Fruit fly (Drosophila melanogaster) whole organism, embryonic: Measurements from ENCODE around the gene CG32631.

Source experiments
- BtbVII ChIP-seq: fragments of 200-800 bp; sonication (Bioruptor generic); optimal IDR thresholded peaks from 3 replicates; lab custom pipeline; 2017; ENCODE audit warnings: missing biosample characterization, mild to moderate bottlenecking, missing genetic modification characterization
- Bteb2 ChIP-seq: fragments of 200-800 bp; sonication (Bioruptor generic); optimal IDR thresholded peaks from 2 replicates; lab custom pipeline; 2016; ENCODE audit warnings: missing biosample characterization, missing genetic modification characterization
- CG10654 ChIP-seq: fragments of 200-800 bp; sonication (Bioruptor generic); optimal IDR thresholded peaks from 2 replicates; lab custom pipeline; 2016; ENCODE audit warnings: missing biosample characterization, missing genetic modification characterization
- CG11247 ChIP-seq: fragments of 200-800 bp; sonication (Bioruptor generic); IDR thresholded peaks from 2 replicates; pipeline ENCODE4 v1.3.6; 2022; ENCODE audit warnings: missing biosample characterization, missing genetic modification characterization
- CG11723 ChIP-seq: fragments of 200-800 bp; sonication (Bioruptor generic); optimal IDR thresholded peaks from 2 replicates; lab custom pipeline; 2017; ENCODE audit warnings: missing biosample characterization, mild to moderate bottlenecking, missing genetic modification characterization
- CG13775 ChIP-seq: fragments of 200-800 bp; sonication (Bioruptor generic); optimal IDR thresholded peaks from 3 replicates; lab custom pipeline; 2017; ENCODE audit warnings: missing biosample characterization, mild to moderate bottlenecking, missing genetic modification characterization
- CG14965 ChIP-seq: fragments of 200-800 bp; sonication (Bioruptor generic); optimal IDR thresholded peaks from 2 replicates; lab custom pipeline; 2016; ENCODE audit warnings: missing biosample characterization, missing genetic modification characterization, borderline replicate concordance
- CG15269 ChIP-seq: fragments of 200-800 bp; sonication (Bioruptor generic); optimal IDR thresholded peaks from 2 replicates; lab custom pipeline; 2018; ENCODE audit warnings: missing biosample characterization, mild to moderate bottlenecking, missing genetic modification characterization, moderate library complexity
- CG15514 ChIP-seq: fragments of 200-800 bp; sonication (Bioruptor generic); optimal IDR thresholded peaks from 3 replicates; lab custom pipeline; 2017; ENCODE audit warnings: missing biosample characterization, missing genetic modification characterization, mild to moderate bottlenecking, moderate library complexity, missing genetic modification reagents
- CG15601 ChIP-seq: fragments of 200-800 bp; sonication (Bioruptor generic); optimal IDR thresholded peaks from 3 replicates; lab custom pipeline; 2019; ENCODE audit warnings: missing biosample characterization, mild to moderate bottlenecking, missing genetic modification characterization, moderate library complexity
- CG1602 ChIP-seq: fragments of 200-800 bp; sonication (Bioruptor generic); optimal IDR thresholded peaks from 3 replicates; lab custom pipeline; 2016; ENCODE audit warnings: missing biosample characterization, missing genetic modification characterization
- CG17612 ChIP-seq: fragments of 200-800 bp; sonication (Bioruptor generic); IDR thresholded peaks from 2 replicates; pipeline ENCODE4 v1.3.6; 2022; ENCODE audit warnings: missing biosample characterization, missing genetic modification characterization
- CG2712 ChIP-seq: fragments of 200-800 bp; optimal IDR thresholded peaks from 3 replicates; lab custom pipeline; 2019; ENCODE audit warnings: missing biosample characterization, mild to moderate bottlenecking, missing genetic modification characterization, moderate library complexity
- CG2875 ChIP-seq: fragments of 200-800 bp; sonication (Bioruptor generic); optimal IDR thresholded peaks from 2 replicates; lab custom pipeline; 2017; ENCODE audit warnings: missing biosample characterization, mild to moderate bottlenecking, missing genetic modification characterization, missing genetic modification reagents
- CG2889 ChIP-seq: fragments of 200-800 bp; sonication (Bioruptor generic); IDR thresholded peaks from 3 replicates; pipeline ENCODE4 v1.3.6; 2022; ENCODE audit warnings: missing biosample characterization, missing genetic modification characterization
- CG3281 ChIP-seq: fragments of 200-800 bp; sonication (Bioruptor generic); optimal IDR thresholded peaks from 3 replicates; lab custom pipeline; 2017; ENCODE audit warnings: missing biosample characterization, mild to moderate bottlenecking, missing genetic modification characterization
- CG3995 ChIP-seq: fragments of 200-800 bp; sonication (Bioruptor generic); optimal IDR thresholded peaks from 3 replicates; lab custom pipeline; 2016; ENCODE audit warnings: missing biosample characterization, missing genetic modification characterization
- CG4282 ChIP-seq: fragments of 200-800 bp; sonication (Bioruptor generic); optimal IDR thresholded peaks from 2 replicates; lab custom pipeline; 2016; ENCODE audit warnings: missing biosample characterization, missing genetic modification characterization
- CG4730 ChIP-seq: fragments of 200-800 bp; sonication (Bioruptor generic); IDR thresholded peaks from 2 replicates; pipeline ENCODE4 v1.3.6; 2022; ENCODE audit warnings: missing biosample characterization, missing genetic modification characterization
- CG6254 ChIP-seq: fragments of 200-800 bp; sonication (Bioruptor generic); optimal IDR thresholded peaks from 3 replicates; lab custom pipeline; 2017; ENCODE audit warnings: mild to moderate bottlenecking, missing biosample characterization, missing genetic modification reagents, missing genetic modification characterization
- CG6654 ChIP-seq: fragments of 200-800 bp; sonication (Bioruptor generic); optimal IDR thresholded peaks from 2 replicates; lab custom pipeline; 2017; ENCODE audit warnings: missing biosample characterization, mild to moderate bottlenecking, missing genetic modification characterization
- CG7786 ChIP-seq: fragments of 200-800 bp; sonication (Bioruptor generic); optimal IDR thresholded peaks from 2 replicates; lab custom pipeline; 2016; ENCODE audit warnings: missing biosample characterization, missing genetic modification characterization
- CG7839 ChIP-seq: fragments of 200-800 bp; sonication (Bioruptor generic); optimal IDR thresholded peaks from 3 replicates; lab custom pipeline; 2018; ENCODE audit warnings: missing biosample characterization, mild to moderate bottlenecking, missing genetic modification characterization, moderate library complexity
- CG9817 ChIP-seq: fragments of 200-800 bp; sonication (Bioruptor generic); optimal IDR thresholded peaks from 2 replicates; lab custom pipeline; 2018; ENCODE audit warnings: missing biosample characterization, mild to moderate bottlenecking, missing genetic modification characterization, moderate library complexity
- Dbx ChIP-seq: fragments of 200-800 bp; sonication (Bioruptor generic); IDR thresholded peaks from 3 replicates; pipeline ENCODE4 v1.3.6; 2022; ENCODE audit warnings: missing biosample characterization, missing genetic modification characterization
- Dip2 ChIP-seq: fragments of 200-800 bp; sonication (Bioruptor generic); IDR thresholded peaks from 2 replicates; pipeline ENCODE4 v1.3.6; 2022; ENCODE audit warnings: missing biosample characterization, missing genetic modification characterization
- Doc3 ChIP-seq: fragments of 200-800 bp; sonication (Bioruptor generic); IDR thresholded peaks from 3 replicates; pipeline ENCODE4 v1.3.6; 2022; ENCODE audit warnings: missing biosample characterization, missing genetic modification characterization; ENCODE audit not compliant: partially characterized antibody
- Dp ChIP-seq: fragments of 200-800 bp; sonication (Bioruptor generic); optimal IDR thresholded peaks from 2 replicates; lab custom pipeline; 2018; ENCODE audit warnings: missing biosample characterization, mild to moderate bottlenecking, missing genetic modification characterization, moderate library complexity
- Ets97D ChIP-seq: fragments of 200-800 bp; sonication (Bioruptor generic); optimal IDR thresholded peaks from 3 replicates; lab custom pipeline; 2016; ENCODE audit warnings: missing biosample characterization, missing genetic modification characterization
- Jarid2 ChIP-seq: fragments of 200-800 bp; sonication (Bioruptor generic); optimal IDR thresholded peaks from 3 replicates; lab custom pipeline; 2017; ENCODE audit warnings: mild to moderate bottlenecking, missing biosample characterization, missing genetic modification reagents, missing genetic modification characterization
- Myb ChIP-seq: fragments of 200-800 bp; sonication (Bioruptor generic); optimal IDR thresholded peaks from 2 replicates; lab custom pipeline; 2016; ENCODE audit warnings: missing biosample characterization, missing genetic modification characterization
- Oli ChIP-seq: fragments of 200-800 bp; sonication (Bioruptor generic); optimal IDR thresholded peaks from 2 replicates; lab custom pipeline; 2018; ENCODE audit warnings: missing biosample characterization, mild to moderate bottlenecking, missing genetic modification characterization, moderate library complexity
- Sox100B ChIP-seq: fragments of 200-800 bp; sonication (Bioruptor generic); optimal IDR thresholded peaks from 3 replicates; lab custom pipeline; 2018; ENCODE audit warnings: missing biosample characterization, mild to moderate bottlenecking, missing genetic modification characterization
- Ssrp ChIP-seq: fragments of 200-800 bp; sonication (Bioruptor generic); optimal IDR thresholded peaks from 2 replicates; lab custom pipeline; 2018; ENCODE audit warnings: missing biosample characterization, mild to moderate bottlenecking, missing genetic modification characterization, moderate library complexity
- amos ChIP-seq: fragments of 200-800 bp; sonication (Bioruptor generic); IDR thresholded peaks from 2 replicates; pipeline ENCODE4 v1.3.6; 2022; ENCODE audit warnings: missing biosample characterization, missing genetic modification characterization; ENCODE audit not compliant: partially characterized antibody
- aop ChIP-seq: fragments of 200-800 bp; sonication (Bioruptor generic); IDR thresholded peaks from 2 replicates; pipeline ENCODE4 v1.3.6; 2022; ENCODE audit warnings: missing biosample characterization, missing genetic modification characterization
- bigmax ChIP-seq: fragments of 200-800 bp; sonication (Bioruptor generic); optimal IDR thresholded peaks from 2 replicates; lab custom pipeline; 2018; ENCODE audit warnings: missing biosample characterization, mild to moderate bottlenecking, missing genetic modification characterization
- bsh ChIP-seq, 2 experiments: fragments of 200-800 bp; sonication (Bioruptor generic); optimal IDR thresholded peaks; 2 replicates each; lab custom pipeline; 2017 to 2018; ENCODE audit warnings: mild to moderate bottlenecking in 2 of 2, missing biosample characterization in 2 of 2, missing genetic modification characterization in 2 of 2, moderate library complexity in 1 of 2
- gce ChIP-seq: fragments of 200-800 bp; sonication (Bioruptor generic); IDR thresholded peaks from 3 replicates; pipeline ENCODE4 v1.3.6; 2022; ENCODE audit warnings: missing biosample characterization, missing genetic modification characterization
- gcm ChIP-seq: fragments of 200-800 bp; sonication (Bioruptor generic); optimal IDR thresholded peaks from 2 replicates; lab custom pipeline; 2019; ENCODE audit warnings: missing biosample characterization, mild to moderate bottlenecking, missing genetic modification characterization, moderate library complexity
- gem ChIP-seq: fragments of 200-800 bp; sonication (Bioruptor generic); optimal IDR thresholded peaks from 2 replicates; lab custom pipeline; 2019; ENCODE audit warnings: missing biosample characterization, mild to moderate bottlenecking, missing genetic modification characterization, moderate library complexity
- jumu ChIP-seq: fragments of 200-800 bp; sonication (Bioruptor generic); optimal IDR thresholded peaks from 3 replicates; lab custom pipeline; 2016; ENCODE audit warnings: missing biosample characterization, missing genetic modification characterization
- lab ChIP-seq: fragments of 200-800 bp; sonication (Bioruptor generic); optimal IDR thresholded peaks from 3 replicates; lab custom pipeline; 2017; ENCODE audit warnings: missing biosample characterization, missing genetic modification characterization, mild to moderate bottlenecking, moderate library complexity, missing genetic modification reagents
- odd ChIP-seq: fragments of 200-800 bp; sonication (Bioruptor generic); optimal IDR thresholded peaks from 2 replicates; lab custom pipeline; 2017; ENCODE audit warnings: missing biosample characterization, mild to moderate bottlenecking, missing genetic modification characterization
- org-1 ChIP-seq: fragments of 200-800 bp; sonication (Bioruptor generic); optimal IDR thresholded peaks from 2 replicates; lab custom pipeline; 2017; ENCODE audit warnings: missing biosample characterization, missing genetic modification characterization
- pum ChIP-seq: fragments of 200-800 bp; sonication (Bioruptor generic); optimal IDR thresholded peaks from 2 replicates; lab custom pipeline; 2016; ENCODE audit warnings: missing biosample characterization, missing genetic modification characterization
- ro ChIP-seq: fragments of 200-800 bp; sonication (Bioruptor generic); IDR thresholded peaks from 2 replicates; pipeline ENCODE4 v1.3.6; 2022; ENCODE audit warnings: missing biosample characterization, missing genetic modification characterization
- slp2 ChIP-seq: fragments of 200-800 bp; sonication (Bioruptor generic); optimal IDR thresholded peaks from 2 replicates; lab custom pipeline; 2016; ENCODE audit warnings: missing biosample characterization, missing genetic modification characterization
- stc ChIP-seq: fragments of 200-800 bp; sonication (Bioruptor generic); IDR thresholded peaks from 2 replicates; pipeline ENCODE4 v1.3.6; 2022; ENCODE audit warnings: missing biosample characterization, missing genetic modification characterization
- wek ChIP-seq: fragments of 200-800 bp; sonication (Bioruptor generic); optimal IDR thresholded peaks from 3 replicates; lab custom pipeline; 2018; ENCODE audit warnings: missing biosample characterization, mild to moderate bottlenecking, missing genetic modification characterization, moderate library complexity

CG32631 gene

DNA sequence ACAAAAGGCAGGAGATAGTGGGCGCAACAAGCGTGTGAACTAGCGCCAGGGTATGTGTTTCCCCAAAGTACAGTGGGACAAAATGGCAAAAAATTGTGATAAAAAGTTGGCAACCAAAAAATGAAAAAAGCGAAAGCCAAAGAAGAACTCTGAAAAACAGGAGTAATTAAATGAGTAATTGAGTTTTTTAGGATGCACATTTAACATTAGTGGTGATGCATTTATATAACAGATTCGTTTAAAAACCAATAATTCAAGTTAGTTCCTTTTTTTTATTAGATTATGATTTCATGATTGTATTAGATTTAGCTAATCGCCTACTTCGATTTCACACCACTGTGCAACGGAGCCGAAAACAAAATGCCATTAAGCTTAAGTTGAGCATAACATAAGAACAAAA lies 16.1 kb downstream of the CG32631 start (continued):
- peak; percentile 51 for TF ChIP-seq CG6654
- peak; percentile 20 for TF ChIP-seq CG13775 (GFP tag; lab: Kevin White, UChicago)
- no peak for TF ChIP-seq Ets97D (GFP tag; lab: Kevin White, UChicago)
- peak; percentile 31 for TF ChIP-seq CG7786 (GFP tag; lab: Kevin White, UChicago)
- TF ChIP-seq Dp (GFP tag; lab: Kevin White, UChicago) = no peak
- peak; percentile 42 for TF ChIP-seq pum (GFP tag; lab: Kevin White, UChicago)
- no peak for TF ChIP-seq CG17612 (GFP tag; lab: Robert Waterston, UW)
- no peak for TF ChIP-seq Dip2 (GFP tag; lab: Robert Waterston, UW)
- TF ChIP-seq Bteb2 (GFP tag; lab: Kevin White, UChicago) = peak; percentile 42
- TF ChIP-seq CG15269 (tag; lab: Kevin White, UChicago) = peak; percentile 63
- TF ChIP-seq Sox100B (GFP tag; lab: Kevin White, UChicago) = peak; percentile 58
- TF ChIP-seq CG4730 (GFP tag; lab: Robert Waterston, UW) = peak; percentile 35; the same call in 1 of the 2 replicates
- TF ChIP-seq CG9817 (tag; lab: Kevin White, UChicago) = peak; percentile 10
- no peak for TF ChIP-seq wek (GFP tag; lab: Kevin White, UChicago)
- TF ChIP-seq amos (GFP tag; lab: Robert Waterston, UW) = no peak
- TF ChIP-seq CG3995 (GFP tag; lab: Kevin White, UChicago) = no peak
- TF ChIP-seq lab = peak; percentile 58
- TF ChIP-seq Ssrp (tag; lab: Kevin White, UChicago) = peak; percentile 68
- TF ChIP-seq CG2712 = peak; percentile 71
- peak; percentile 58 for TF ChIP-seq CG3281 (GFP tag; lab: Kevin White, UChicago)
- TF ChIP-seq bigmax (GFP tag; lab: Kevin White, UChicago) = no peak
- peak; percentile 54 for TF ChIP-seq CG2875 (GFP tag; lab: Kevin White, UChicago)
- peak; percentile 1 for TF ChIP-seq odd (GFP tag; lab: Kevin White, UChicago)
- peak; percentile 17 for TF ChIP-seq CG15601
- TF ChIP-seq CG4282 (GFP tag; lab: Kevin White, UChicago) = no peak
- TF ChIP-seq stc (GFP tag; lab: Robert Waterston, UW) = 0 out of 2 replicates have a peak, but pooled peaks have one; percentile 31
- TF ChIP-seq Doc3 (GFP tag; lab: Robert Waterston, UW) = no peak
- peak; percentile 58 for TF ChIP-seq org-1 (GFP tag; lab: Kevin White, UChicago)
- no peak for TF ChIP-seq CG14965 (GFP tag; lab: Kevin White, UChicago)
- TF ChIP-seq CG11723 (GFP tag; lab: Kevin White, UChicago) = peak; percentile 9
- peak; percentile 7 for TF ChIP-seq Jarid2 (GFP tag; lab: Kevin White, UChicago)
- peak; percentile 77 for TF ChIP-seq Oli (tag; lab: Kevin White, UChicago)
- peak; percentile 73 for TF ChIP-seq CG7839 (tag; lab: Kevin White, UChicago)
- 0 out of 3 replicates have a peak, but pooled peaks have one; percentile 9 for TF ChIP-seq CG2889 (GFP tag; lab: Robert Waterston, UW)
- peak; percentile 37 for TF ChIP-seq gcm
- peak; percentile 28 for TF ChIP-seq Myb (GFP tag; lab: Kevin White, UChicago)
- TF ChIP-seq slp2 (GFP tag; lab: Kevin White, UChicago) = no peak
- no peak for TF ChIP-seq CG11247 (GFP tag; lab: Robert Waterston, UW)
- TF ChIP-seq gem (tag; lab: Kevin White, UChicago) = peak; percentile 83
- peak; percentile 58; the same call in 2 of the 3 replicates for TF ChIP-seq Dbx (GFP tag; lab: Robert Waterston, UW)
- peak; percentile 27 for TF ChIP-seq CG10654 (GFP tag; lab: Kevin White, UChicago)
- TF ChIP-seq aop (GFP tag; lab: Robert Waterston, UW) = no peak
- TF ChIP-seq CG15514 = peak; percentile 35
- peak; percentile 45 for TF ChIP-seq jumu (GFP tag; lab: Kevin White, UChicago)
- TF ChIP-seq CG1602 (GFP tag; lab: Kevin White, UChicago) = peak; percentile 34
- TF ChIP-seq gce (GFP tag; lab: Robert Waterston, UW) = no peak
- TF ChIP-seq bsh (GFP tag; optimal IDR thresholded peaks at IDR 0.05; lab: Kevin White, UChicago) = peak in 1 of 2 experiments; percentile 74
- TF ChIP-seq CG6254 (GFP tag; lab: Kevin White, UChicago) = peak; percentile 39
- TF ChIP-seq ro (GFP tag; lab: Robert Waterston, UW) = no peak
- peak; percentile 29 for TF ChIP-seq BtbVII (GFP tag; lab: Kevin White, UChicago)
